Worm (Caenorhabditis elegans): ENCODE data around the gene nhr-34.

DNA sequence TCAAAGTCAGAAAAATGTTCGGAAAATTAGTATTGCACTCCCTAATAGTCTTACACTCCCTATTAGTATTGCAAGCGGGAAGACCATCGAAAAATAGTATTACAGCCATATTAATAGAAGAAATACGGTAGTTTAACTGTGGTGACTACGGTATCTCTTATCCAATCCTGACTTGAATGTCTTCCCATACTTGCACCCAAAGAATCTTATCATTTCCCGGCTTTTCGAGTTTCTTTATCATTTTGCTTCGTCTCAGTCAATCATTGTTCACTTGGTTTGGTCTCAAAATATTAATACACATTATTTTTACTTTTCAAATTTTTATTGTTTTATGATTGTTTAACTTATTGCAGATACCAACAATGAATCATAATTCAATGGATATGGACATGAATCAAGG is 22.3 kb downstream of the nhr-34 start, which contains the start of gene F58G6.3:
- TF ChIP-seq him-1 (tag; optimal IDR thresholded peaks at IDR 0.05) (no peak), W03F9.2 (tag; optimal IDR thresholded peaks at IDR 0.05) (no peak)
